Fruit fly (Drosophila melanogaster): ENCODE results near the gene CG14421.
A peak's percentile ranks its signal among the peaks of the same experiment; 100 is the strongest.

CG14421 gene

dm6 chrX:2949114-2949513, 7.9 kb downstream of the CG14421 start:
- TF ChIP-seq brk (GFP tag; optimal IDR thresholded peaks at IDR 0.05) (no peak), Myc (optimal IDR thresholded peaks at IDR 0.05) (peak; percentile 62)

- no peak for TF ChIP-seq Hnf4 (GFP tag; optimal IDR thresholded peaks at IDR 0.05)
- TF ChIP-seq woc (GFP tag; optimal IDR thresholded peaks at IDR 0.05): no peak
- no peak for TF ChIP-seq Vsx2 (GFP tag; optimal IDR thresholded peaks at IDR 0.05; ENCODE audit: partially characterized antibody)
- TF ChIP-seq ey (GFP tag; optimal IDR thresholded peaks at IDR 0.05): no peak
- TF ChIP-seq GATAd (GFP tag; optimal IDR thresholded peaks at IDR 0.05): no peak
- TF ChIP-seq rgr (GFP tag; optimal IDR thresholded peaks at IDR 0.05): peak; percentile 28
- TF ChIP-seq Dif (GFP tag; optimal IDR thresholded peaks at IDR 0.05; ENCODE audit: partially characterized antibody): no peak
- TF ChIP-seq jim (GFP tag; optimal IDR thresholded peaks at IDR 0.05): no peak
- no peak for TF ChIP-seq CG9705 (GFP tag; optimal IDR thresholded peaks at IDR 0.05)
- TF ChIP-seq sage (GFP tag; optimal IDR thresholded peaks at IDR 0.05): no peak
- peak; percentile 39 for TF ChIP-seq fru (GFP tag; optimal IDR thresholded peaks at IDR 0.05)
- peak; percentile 19 for TF ChIP-seq Sp1 (GFP tag; optimal IDR thresholded peaks at IDR 0.05)
- TF ChIP-seq dl (GFP tag; optimal IDR thresholded peaks at IDR 0.05; ENCODE audit: insufficient read depth in 1 of 2, partially characterized antibody in 2 of 2): no peak
- no peak for TF ChIP-seq Abd-B (GFP tag; optimal IDR thresholded peaks at IDR 0.05)
- no peak for TF ChIP-seq br (GFP tag; optimal IDR thresholded peaks at IDR 0.05)
- no peak for TF ChIP-seq CG32264 (GFP tag; optimal IDR thresholded peaks at IDR 0.05)
- TF ChIP-seq dmrt93B (GFP tag; optimal IDR thresholded peaks at IDR 0.05): no peak
- peak; percentile 30 for TF ChIP-seq psq (GFP tag; optimal IDR thresholded peaks at IDR 0.05)
- no peak for TF ChIP-seq N (GFP tag; optimal IDR thresholded peaks at IDR 0.05)
- no peak for TF ChIP-seq CrebA (GFP tag; optimal IDR thresholded peaks at IDR 0.05; ENCODE audit: borderline replicate concordance)
- TF ChIP-seq tai (GFP tag; optimal IDR thresholded peaks at IDR 0.05): no peak
- no peak for TF ChIP-seq pan (optimal IDR thresholded peaks at IDR 0.05)
- no peak for TF ChIP-seq dsf (GFP tag; optimal IDR thresholded peaks at IDR 0.05; ENCODE audit: borderline replicate concordance)
- TF ChIP-seq HLH106 (tag; optimal IDR thresholded peaks at IDR 0.05): peak; percentile 21
- TF ChIP-seq Dfd (GFP tag; optimal IDR thresholded peaks at IDR 0.05): no peak
- TF ChIP-seq OdsH (GFP tag; optimal IDR thresholded peaks at IDR 0.05): no peak
- peak; percentile 29 for TF ChIP-seq h (GFP tag; optimal IDR thresholded peaks at IDR 0.05)
- TF ChIP-seq Rel (GFP tag; optimal IDR thresholded peaks at IDR 0.05): no peak
- no peak for TF ChIP-seq Rel (tag; optimal IDR thresholded peaks at IDR 0.05)
- no peak for TF ChIP-seq sv (GFP tag; optimal IDR thresholded peaks at IDR 0.05)
- no peak for TF ChIP-seq lola (GFP tag; optimal IDR thresholded peaks at IDR 0.05)
- TF ChIP-seq foxo (GFP tag; optimal IDR thresholded peaks at IDR 0.05): peak in 1 of 2 experiments; percentile 48
- no peak for TF ChIP-seq Hr83 (GFP tag; optimal IDR thresholded peaks at IDR 0.05; ENCODE audit: poor library complexity, severe bottlenecking)
- no peak for TF ChIP-seq Mio (GFP tag; optimal IDR thresholded peaks at IDR 0.05)
- no peak for TF ChIP-seq Hr78 (GFP tag; optimal IDR thresholded peaks at IDR 0.05)
- TF ChIP-seq brk (GFP tag; optimal IDR thresholded peaks at IDR 0.05): no peak
- TF ChIP-seq usp (GFP tag; optimal IDR thresholded peaks at IDR 0.05): no peak
- no peak for TF ChIP-seq Myc (optimal IDR thresholded peaks at IDR 0.05)
- no peak for TF ChIP-seq Jra (GFP tag; optimal IDR thresholded peaks at IDR 0.05)
These were observed 10.4 kb downstream of the CG14421 start for dm6 chrX:2951637-2952036.

- TF ChIP-seq usp (GFP tag; optimal IDR thresholded peaks at IDR 0.05) (no peak), sage (GFP tag; optimal IDR thresholded peaks at IDR 0.05) (no peak), fru (GFP tag; optimal IDR thresholded peaks at IDR 0.05) (peak; percentile 5)
These were observed 15.4 kb downstream of the CG14421 start for dm6 chrX:2956641-2957040.

dm6 chrX:2963171-2963570, 22.0 kb downstream of the CG14421 start:
- TF ChIP-seq GATAd (GFP tag; optimal IDR thresholded peaks at IDR 0.05): no peak
- no peak for TF ChIP-seq h (GFP tag; optimal IDR thresholded peaks at IDR 0.05)
- TF ChIP-seq br (GFP tag; optimal IDR thresholded peaks at IDR 0.05): no peak
- TF ChIP-seq rgr (GFP tag; optimal IDR thresholded peaks at IDR 0.05): no peak
